Worm (Caenorhabditis elegans) whole organism, L2 larva: Measurements from ENCODE around the gene C36E6.8.

Experiments
- ama-1 ChIP-seq: fragments of 150-350 bp; optimal IDR thresholded peaks from 2 replicates; lab custom pipeline; 2018; ENCODE audit warnings: inconsistent platforms
- egl-27 ChIP-seq: sonication (generic microtip); optimal IDR thresholded peaks from 3 replicates; lab custom pipeline; 2017; ENCODE audit warnings: missing biosample characterization, missing genetic modification reagents, missing genetic modification characterization
- fos-1 ChIP-seq: fragments of 150-350 bp; optimal IDR thresholded peaks from 2 replicates; lab custom pipeline; 2014; ENCODE audit warnings: missing biosample characterization, missing genetic modification characterization
- nhr-21 ChIP-seq: fragments of 150-350 bp; optimal IDR thresholded peaks from 2 replicates; lab custom pipeline; 2014; ENCODE audit warnings: missing biosample characterization, missing genetic modification characterization
- nhr-25 ChIP-seq: fragments of 150-350 bp; sonication (generic microtip); optimal IDR thresholded peaks from 3 replicates; lab custom pipeline; 2014; ENCODE audit warnings: missing biosample characterization, missing genetic modification characterization
- nhr-77 ChIP-seq: fragments of 150-350 bp; optimal IDR thresholded peaks from 2 replicates; lab custom pipeline; 2014; ENCODE audit warnings: missing biosample characterization, missing genetic modification characterization

- no peak for TF ChIP-seq nhr-25
- no peak for TF ChIP-seq nhr-21 (tag; lab: Kevin White, UChicago)
- no peak for TF ChIP-seq fos-1
- no peak for TF ChIP-seq ama-1 (lab: Kevin White, UChicago)
- no peak for TF ChIP-seq nhr-77 (tag; lab: Kevin White, UChicago)
- no peak for TF ChIP-seq egl-27 (tag; lab: Kevin White, UChicago)
Measured at ce11 chrX:17401264-17401663, 37.2 kb upstream of the C36E6.8 start, which contains the start of gene F11C7.6.
